Worm (Caenorhabditis elegans): Measurements from ENCODE around the gene msp-78.

DNA sequence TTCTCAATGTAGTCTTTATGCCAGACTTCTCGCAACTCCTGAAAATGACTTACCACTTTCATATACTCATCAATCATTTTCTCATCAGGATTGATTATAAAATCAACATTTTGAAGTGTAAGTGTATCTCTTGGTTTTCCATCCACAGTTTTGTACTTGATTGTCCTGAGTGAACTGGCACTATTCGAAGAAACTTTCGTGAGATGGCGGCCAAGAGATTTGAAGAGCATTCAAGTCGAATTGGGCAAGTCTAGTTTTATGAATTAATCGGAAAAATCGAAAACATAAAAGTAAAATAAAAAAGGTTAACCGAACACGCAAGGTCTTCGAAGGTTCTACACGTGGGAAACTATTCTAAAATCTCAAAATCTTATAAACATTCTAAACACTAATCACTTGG lies 27.0 kb upstream of the msp-78 start, which contains the start of gene C28D4.7:
- no peak for TF ChIP-seq ref-1 (GFP tag; conservative IDR thresholded peaks at IDR 0.05)
- TF ChIP-seq flt-1 (GFP tag; IDR thresholded peaks at IDR 0.05): no peak
- no peak for TF ChIP-seq klf-2 (GFP tag; conservative IDR thresholded peaks at IDR 0.05)
- TF ChIP-seq ztf-29 (GFP tag; IDR thresholded peaks at IDR 0.05): no peak
- no peak for TF ChIP-seq med-1 (GFP tag; optimal IDR thresholded peaks at IDR 0.05; ENCODE audit: insufficient read depth)
- TF ChIP-seq T22C8.4 (GFP tag; IDR thresholded peaks at IDR 0.05): no peak
- no peak for TF ChIP-seq tab-1 (GFP tag; IDR thresholded peaks at IDR 0.05)
- TF ChIP-seq ztf-23 (GFP tag; IDR thresholded peaks at IDR 0.05): no peak

All from whole organism, midembryonic.